Fruit fly (Drosophila melanogaster) whole organism, wandering third instar larva: ENCODE data around the gene Pde6.

Experiments used
- Hr78 ChIP-seq: fragments of >200 bp; optimal IDR thresholded peaks from 2 replicates; lab custom pipeline; 2017; ENCODE audit warnings: missing biosample characterization, missing genetic modification characterization
- fru ChIP-seq: fragments of 200-800 bp; sonication (Bioruptor generic); optimal IDR thresholded peaks from 3 replicates; lab custom pipeline; 2016; ENCODE audit warnings: missing biosample characterization, mild to moderate bottlenecking, missing genetic modification characterization
- h ChIP-seq: fragments of 200-800 bp; sonication (Bioruptor generic); optimal IDR thresholded peaks from 3 replicates; lab custom pipeline; 2016; ENCODE audit warnings: missing biosample characterization, mild to moderate bottlenecking, missing genetic modification characterization
- psq ChIP-seq: fragments of 200-800 bp; sonication (Bioruptor generic); optimal IDR thresholded peaks from 3 replicates; lab custom pipeline; 2017; ENCODE audit warnings: missing biosample characterization, mild to moderate bottlenecking, missing genetic modification characterization, moderate library complexity
- sage ChIP-seq: fragments of 200-800 bp; sonication (Bioruptor generic); optimal IDR thresholded peaks from 2 replicates; lab custom pipeline; 2016; ENCODE audit warnings: missing biosample characterization, mild to moderate bottlenecking, missing genetic modification characterization

DNA sequence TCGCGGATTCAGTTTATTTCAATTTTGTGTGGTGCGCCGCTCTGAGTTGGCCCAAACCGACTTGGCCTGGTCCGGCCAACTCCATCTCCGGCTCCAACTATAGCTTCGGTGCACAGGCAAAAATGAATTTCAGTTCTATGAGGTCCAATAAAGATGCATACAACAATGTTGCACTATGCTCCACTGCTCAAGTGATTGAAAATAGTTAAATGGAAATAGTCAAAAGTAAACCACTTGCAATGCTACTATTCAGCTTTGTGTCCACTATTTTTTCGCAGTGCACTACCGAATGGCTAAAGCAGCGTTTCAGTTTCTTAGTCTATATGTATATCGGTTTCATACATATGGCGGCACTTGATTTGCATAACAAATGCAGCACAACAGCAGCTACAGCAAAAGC, 81.8 kb downstream of the Pde6 start:
- TF ChIP-seq h (GFP tag; lab: Kevin White, UChicago) (peak; percentile 65), psq (GFP tag; lab: Kevin White, UChicago) (peak; percentile 4), fru (GFP tag; lab: Kevin White, UChicago) (peak; percentile 36), Hr78 (GFP tag; lab: Kevin White, UChicago) (no peak), sage (GFP tag; lab: Kevin White, UChicago) (no peak)
